Fruit fly (Drosophila melanogaster) Kc167 (cell line): ENCODE data around the gene iav.

Experiments used
- Sin3A ChIP-seq: fragments of >200 bp; optimal IDR thresholded peaks from 2 replicates; lab custom pipeline; 2018; ENCODE audit warnings: missing external identifiers
- h ChIP-seq: fragments of >200 bp; optimal IDR thresholded peaks from 3 replicates; lab custom pipeline; 2018; ENCODE audit warnings: missing external identifiers
- psq ChIP-seq: fragments of >200 bp; optimal IDR thresholded peaks from 2 replicates; lab custom pipeline; 2017; ENCODE audit warnings: missing external identifiers

DNA sequence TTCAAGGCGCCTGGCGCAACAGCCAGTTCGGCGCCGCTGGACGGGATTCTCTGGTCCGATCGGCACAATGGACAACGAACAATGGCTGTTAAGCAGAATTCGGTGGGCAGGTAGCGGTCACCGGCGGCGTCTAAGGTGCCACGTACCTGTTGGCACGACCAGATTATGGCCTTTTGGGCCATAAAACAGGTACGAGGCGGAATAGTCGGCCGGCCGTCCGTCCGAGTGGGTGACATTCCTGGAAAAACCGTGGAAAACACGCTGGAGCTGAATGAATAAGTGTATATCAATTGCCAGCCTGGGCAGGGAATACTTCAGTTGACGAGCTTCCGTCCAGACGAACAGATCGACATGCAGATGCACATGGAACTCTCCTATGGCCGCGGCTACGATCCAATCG lies 9.1 kb downstream of the iav start, which contains the start of gene Atx-1:
- TF ChIP-seq Sin3A (lab: Kevin White, UChicago) (no peak), psq (lab: Kevin White, UChicago) (no peak), h (no peak)
